Worm (Caenorhabditis elegans) whole organism, L1 larva: ENCODE results near the gene mig-10.

Source experiments
- aly-2 ChIP-seq: fragments of 150-350 bp; optimal IDR thresholded peaks from 2 replicates; lab custom pipeline; 2014; ENCODE audit warnings: missing biosample characterization, missing genetic modification characterization
- dpl-1 ChIP-seq, 3 experiments: fragments of 150-350 bp in 2 of 3; sonication (generic microtip) in 1 of 3; optimal IDR thresholded peaks; 2 replicates each; lab custom pipeline; 2014 to 2017; ENCODE audit warnings: missing biosample characterization in 3 of 3, missing genetic modification characterization in 3 of 3, missing genetic modification reagents in 3 of 3
- egl-13 ChIP-seq: sonication (generic microtip); optimal IDR thresholded peaks from 2 replicates; lab custom pipeline; 2016; ENCODE audit warnings: missing genotype, missing genetic modification reagents, missing genetic modification characterization, missing compliant biosample characterization
- jun-1 ChIP-seq: fragments of 150-350 bp; optimal IDR thresholded peaks from 2 replicates; lab custom pipeline; 2014; ENCODE audit warnings: missing biosample characterization, missing genetic modification reagents, missing genetic modification characterization
- lin-39 ChIP-seq: fragments of 150-350 bp; optimal IDR thresholded peaks from 2 replicates; lab custom pipeline; 2014; ENCODE audit warnings: missing biosample characterization, missing genetic modification reagents, missing genetic modification characterization
- lir-3 ChIP-seq: sonication (generic microtip); optimal IDR thresholded peaks from 2 replicates; lab custom pipeline; 2016; ENCODE audit warnings: mild to moderate bottlenecking, missing genetic modification characterization, moderate library complexity, missing compliant biosample characterization; ENCODE audit not compliant: poor library complexity
- nhr-237 ChIP-seq: fragments of 150-350 bp; optimal IDR thresholded peaks from 2 replicates; lab custom pipeline; 2014; ENCODE audit warnings: missing biosample characterization, missing genetic modification characterization
- nhr-76 ChIP-seq: sonication (generic microtip); optimal IDR thresholded peaks from 2 replicates; lab custom pipeline; 2017; ENCODE audit warnings: missing biosample characterization, missing genetic modification characterization
- pag-3 ChIP-seq: sonication (generic microtip); optimal IDR thresholded peaks from 2 replicates; lab custom pipeline; 2017; ENCODE audit warnings: missing genetic modification characterization, mild to moderate bottlenecking, missing compliant biosample characterization, antibody characterized with exemption, borderline replicate concordance; ENCODE audit not compliant: insufficient read depth
- snpc-4 ChIP-seq: fragments of 150-350 bp; optimal IDR thresholded peaks from 2 replicates; lab custom pipeline; 2014; ENCODE audit warnings: missing biosample characterization, missing genetic modification characterization
- unc-130 ChIP-seq: fragments of 150-350 bp; optimal IDR thresholded peaks from 2 replicates; lab custom pipeline; 2017; ENCODE audit warnings: missing biosample characterization, missing genetic modification characterization, inconsistent platforms
- unc-86 ChIP-seq: sonication (generic microtip); optimal IDR thresholded peaks from 2 replicates; lab custom pipeline; 2016; ENCODE audit warnings: missing genetic modification characterization, missing compliant biosample characterization
- zag-1 ChIP-seq: fragments of 150-350 bp; optimal IDR thresholded peaks from 2 replicates; lab custom pipeline; 2014; ENCODE audit warnings: missing biosample characterization, missing genetic modification characterization
- zip-4 ChIP-seq: fragments of 200-800 bp; sonication (Bioruptor generic); optimal IDR thresholded peaks from 2 replicates; lab custom pipeline; 2018; ENCODE audit warnings: mild to moderate bottlenecking, missing genetic modification characterization, moderate library complexity, missing compliant biosample characterization

- TF ChIP-seq lin-39 (tag; lab: Kevin White, UChicago) (no peak), nhr-76 (tag; lab: Kevin White, UChicago) (no peak), egl-13 (tag; lab: Kevin White, UChicago) (no peak), dpl-1 (GFP tag; optimal IDR thresholded peaks at IDR 0.05; lab: Kevin White, UChicago) (peak in 2 of 3 experiments; percentile 36 to 55), zip-4 (GFP tag; lab: Kevin White, UChicago) (no peak), snpc-4 (tag; lab: Kevin White, UChicago) (no peak), nhr-237 (tag; lab: Kevin White, UChicago) (no peak), jun-1 (tag; lab: Kevin White, UChicago) (no peak), unc-130 (tag; lab: Kevin White, UChicago) (no peak), pag-3 (tag; lab: Kevin White, UChicago) (no peak), aly-2 (no peak), lir-3 (tag; lab: Kevin White, UChicago) (no peak), unc-86 (no peak), zag-1 (tag; lab: Kevin White, UChicago) (no peak)
Measured at ce11 chrIII:8310239-8311057, 31.5 kb downstream of the mig-10 start, which contains the start of gene F10E9.3.
